Worm (Caenorhabditis elegans) whole organism, L2 larva: ENCODE data around the gene F26F4.2.

Experiments used
- F13H6.1 ChIP-seq: sonication (generic microtip); optimal IDR thresholded peaks from 2 replicates; lab custom pipeline; 2016; ENCODE audit warnings: missing genetic modification characterization, missing compliant biosample characterization
- Y55F3AM.14 ChIP-seq: fragments of 200-800 bp; sonication (Bioruptor generic); optimal IDR thresholded peaks from 2 replicates; lab custom pipeline; 2018; ENCODE audit warnings: mild to moderate bottlenecking, missing genetic modification characterization, missing compliant biosample characterization
- aly-2 ChIP-seq: fragments of 150-350 bp; optimal IDR thresholded peaks from 2 replicates; lab custom pipeline; 2014; ENCODE audit warnings: missing biosample characterization, missing genetic modification characterization
- ama-1 ChIP-seq: fragments of 150-350 bp; optimal IDR thresholded peaks from 2 replicates; lab custom pipeline; 2018; ENCODE audit warnings: inconsistent platforms
- ceh-16 ChIP-seq: fragments of 150-350 bp; optimal IDR thresholded peaks from 2 replicates; lab custom pipeline; 2014; ENCODE audit warnings: missing biosample characterization, missing genetic modification characterization
- ceh-82 ChIP-seq: fragments of 150-350 bp; optimal IDR thresholded peaks from 2 replicates; lab custom pipeline; 2014; ENCODE audit warnings: missing biosample characterization, missing genetic modification characterization
- egl-27 ChIP-seq: sonication (generic microtip); optimal IDR thresholded peaks from 3 replicates; lab custom pipeline; 2017; ENCODE audit warnings: missing biosample characterization, missing genetic modification reagents, missing genetic modification characterization
- lsy-2 ChIP-seq, 2 experiments: fragments of 150-350 bp in 1 of 2; sonication (generic microtip) in 1 of 2; optimal IDR thresholded peaks; 2 replicates each; lab custom pipeline; 2014 to 2017; ENCODE audit warnings: missing biosample characterization in 2 of 2, missing genetic modification characterization in 2 of 2
- mdl-1 ChIP-seq, 2 experiments: fragments of 150-350 bp in 1 of 2; sonication (generic microtip) in 1 of 2; optimal IDR thresholded peaks; 2 replicates each; lab custom pipeline; 2017; ENCODE audit warnings: missing biosample characterization in 2 of 2, missing genetic modification characterization in 2 of 2
- nhr-11 ChIP-seq: fragments of 150-350 bp; optimal IDR thresholded peaks from 2 replicates; lab custom pipeline; 2014; ENCODE audit warnings: missing biosample characterization, missing genetic modification characterization
- nhr-6 ChIP-seq: fragments of 150-350 bp; optimal IDR thresholded peaks from 2 replicates; lab custom pipeline; 2014; ENCODE audit warnings: missing biosample characterization, missing genetic modification characterization
- sma-3 ChIP-seq: sonication (generic microtip); optimal IDR thresholded peaks from 2 replicates; lab custom pipeline; 2016; ENCODE audit warnings: missing genetic modification reagents, missing genetic modification characterization, missing compliant biosample characterization
- unc-62 ChIP-seq: fragments of 150-350 bp; optimal IDR thresholded peaks from 2 replicates; lab custom pipeline; 2014; ENCODE audit warnings: missing biosample characterization, missing genetic modification reagents, missing genetic modification characterization
- zag-1 ChIP-seq: fragments of 150-350 bp; optimal IDR thresholded peaks from 2 replicates; lab custom pipeline; 2014; ENCODE audit warnings: missing biosample characterization, missing genetic modification characterization

- no peak for TF ChIP-seq F13H6.1 (tag; lab: Kevin White, UChicago)
- TF ChIP-seq Y55F3AM.14 = no peak
- TF ChIP-seq ceh-82 (tag; lab: Kevin White, UChicago) = no peak
- no peak for TF ChIP-seq nhr-6
- no peak for TF ChIP-seq ceh-16 (tag; lab: Kevin White, UChicago)
- no peak for TF ChIP-seq nhr-11 (tag; lab: Kevin White, UChicago)
- no peak for TF ChIP-seq egl-27 (tag; lab: Kevin White, UChicago)
- TF ChIP-seq aly-2 (tag; lab: Kevin White, UChicago) = no peak
- no peak for TF ChIP-seq unc-62
- TF ChIP-seq mdl-1 (tag; optimal IDR thresholded peaks at IDR 0.05; lab: Kevin White, UChicago) = no peak
- no peak for TF ChIP-seq sma-3 (GFP tag; lab: Kevin White, UChicago)
- TF ChIP-seq zag-1 (tag; lab: Kevin White, UChicago) = no peak
- no peak for TF ChIP-seq ama-1 (lab: Kevin White, UChicago)
- no peak for TF ChIP-seq lsy-2 (tag; optimal IDR thresholded peaks at IDR 0.05; lab: Kevin White, UChicago)
These were observed 17.5 kb upstream of the F26F4.2 start, which contains the start of gene F26F4.6 for ce11 chrIII:4893540-4893939.
